Worm (Caenorhabditis elegans): ENCODE measurements around the gene clec-56.

clec-56 gene

DNA sequence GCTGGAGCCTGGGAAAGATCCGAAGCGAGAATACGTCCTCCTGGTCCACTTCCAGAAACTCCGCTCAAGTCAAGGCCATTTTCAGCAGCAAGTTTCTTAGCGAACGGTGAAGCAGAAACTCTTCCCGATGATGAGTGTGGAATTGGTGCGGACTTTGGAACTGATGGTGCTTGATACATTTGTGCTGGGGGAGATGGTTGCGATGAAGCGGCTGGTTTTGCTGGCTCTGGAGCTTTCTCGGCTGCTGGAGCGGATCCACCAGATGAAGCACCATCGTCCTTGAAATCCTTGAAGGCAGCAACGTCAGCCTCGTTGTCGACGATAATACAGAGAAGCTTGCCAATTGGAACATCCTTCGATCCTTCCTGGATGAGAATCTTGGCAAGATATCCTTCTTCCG lies 27.7 kb upstream of the clec-56 start:
- TF ChIP-seq unc-130 (tag; optimal IDR thresholded peaks at IDR 0.05) = no peak
- TF ChIP-seq fkh-4 (tag; optimal IDR thresholded peaks at IDR 0.05; ENCODE audit: borderline replicate concordance) = no peak
- no peak for TF ChIP-seq mdl-1 (tag; optimal IDR thresholded peaks at IDR 0.05)
- no peak for TF ChIP-seq sup-37 (GFP tag; optimal IDR thresholded peaks at IDR 0.05)
- no peak for TF ChIP-seq pag-3 (tag; optimal IDR thresholded peaks at IDR 0.05; ENCODE audit: borderline replicate concordance, insufficient read depth)
- no peak for TF ChIP-seq nhr-85 (tag)
- TF ChIP-seq grh-1 (GFP tag; IDR thresholded peaks at IDR 0.05) = no peak
- TF ChIP-seq unc-86 (tag; optimal IDR thresholded peaks at IDR 0.05) = no peak
- no peak for TF ChIP-seq ama-1 (optimal IDR thresholded peaks at IDR 0.05)
- TF ChIP-seq unc-98 (GFP tag; IDR thresholded peaks at IDR 0.05) = no peak
- TF ChIP-seq mef-2 (tag; optimal IDR thresholded peaks at IDR 0.05) = no peak
- no peak for TF ChIP-seq ces-1 (GFP tag; optimal IDR thresholded peaks at IDR 0.05)
- TF ChIP-seq nhr-12 (tag; optimal IDR thresholded peaks at IDR 0.05) = no peak
- TF ChIP-seq C04F5.9 (tag; optimal IDR thresholded peaks at IDR 0.05) = no peak
- no peak for TF ChIP-seq ceh-63 (GFP tag; optimal IDR thresholded peaks at IDR 0.05)
- TF ChIP-seq tlp-1 (tag; optimal IDR thresholded peaks at IDR 0.05) = no peak
- no peak for TF ChIP-seq fkh-10 (GFP tag; optimal IDR thresholded peaks at IDR 0.05)
- no peak for TF ChIP-seq nhr-19 (GFP tag; conservative IDR thresholded peaks at IDR 0.05)
- TF ChIP-seq egl-27 (tag; optimal IDR thresholded peaks at IDR 0.05) = no peak

DNA sequence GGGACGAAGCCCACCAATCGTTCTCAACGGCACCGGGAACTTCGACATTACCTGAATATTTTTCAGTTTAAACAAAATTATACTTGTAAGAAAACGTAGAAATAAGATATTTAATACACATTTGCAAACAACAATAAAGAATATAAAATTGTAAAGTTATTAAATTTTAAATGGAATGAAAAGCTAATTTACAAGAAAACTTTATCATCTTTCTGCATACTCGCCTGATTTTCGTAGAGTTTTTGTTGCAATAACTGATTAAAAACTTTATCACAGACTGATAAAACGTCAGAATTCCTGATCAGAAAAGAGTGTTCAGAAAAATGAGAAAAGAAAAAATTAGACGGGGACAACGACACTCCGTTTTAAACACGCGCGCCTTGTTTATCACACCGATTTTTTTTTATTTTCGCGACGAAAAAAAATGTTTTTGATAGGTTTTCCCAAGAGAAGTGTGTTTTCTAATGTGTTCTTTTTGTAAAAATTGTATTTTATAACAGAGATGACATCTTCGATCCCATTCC lies 26.9 kb upstream of the clec-56 start, which contains the start of the genes dlat-1 and fntb-1:
dlat-1 (minus strand) TSS at position 51 of the 524 bp plus-strand sequence.
fntb-1 (plus strand) TSS at position 412 of the 524 bp plus-strand sequence.
- no peak for TF ChIP-seq grh-1 (GFP tag; IDR thresholded peaks at IDR 0.05)
- no peak for TF ChIP-seq fos-1 (tag; optimal IDR thresholded peaks at IDR 0.05)
- TF ChIP-seq nhr-76 (tag; optimal IDR thresholded peaks at IDR 0.05) = no peak
- peak; percentile 18 for TF ChIP-seq snu-23 (GFP tag; optimal IDR thresholded peaks at IDR 0.05)
- no peak for TF ChIP-seq irx-1 (tag; optimal IDR thresholded peaks at IDR 0.05)
- no peak for TF ChIP-seq nhr-12 (tag; optimal IDR thresholded peaks at IDR 0.05)
- TF ChIP-seq tbx-2 (tag; optimal IDR thresholded peaks at IDR 0.05) = no peak
- TF ChIP-seq pax-3 (tag; optimal IDR thresholded peaks at IDR 0.05) = no peak
- TF ChIP-seq ztf-4 (tag; optimal IDR thresholded peaks at IDR 0.05) = no peak
- TF ChIP-seq rnt-1 (tag; optimal IDR thresholded peaks at IDR 0.05) = no peak
- no peak for TF ChIP-seq mdl-1 (tag; optimal IDR thresholded peaks at IDR 0.05)
- TF ChIP-seq mef-2 (tag; optimal IDR thresholded peaks at IDR 0.05) = no peak
- TF ChIP-seq elt-3 (tag; optimal IDR thresholded peaks at IDR 0.05) = peak in 1 of 6 experiments; percentile 9
- peak in 1 of 2 experiments; percentile 27 for TF ChIP-seq lsy-2 (tag; optimal IDR thresholded peaks at IDR 0.05)
- no peak for TF ChIP-seq ceh-88 (GFP tag; IDR thresholded peaks at IDR 0.05)
- no peak for TF ChIP-seq ces-1 (GFP tag; optimal IDR thresholded peaks at IDR 0.05)
- no peak for TF ChIP-seq fkh-4 (tag; optimal IDR thresholded peaks at IDR 0.05; ENCODE audit: borderline replicate concordance)
- TF ChIP-seq C16A3.4 (tag; optimal IDR thresholded peaks at IDR 0.05) = no peak
- no peak for TF ChIP-seq aha-1 (tag; optimal IDR thresholded peaks at IDR 0.05)
- peak; percentile 31 for TF ChIP-seq ama-1 (optimal IDR thresholded peaks at IDR 0.05)
- no peak for TF ChIP-seq mep-1 (tag; optimal IDR thresholded peaks at IDR 0.05)
- TF ChIP-seq unc-86 (tag; optimal IDR thresholded peaks at IDR 0.05) = no peak
- no peak for TF ChIP-seq egl-27 (tag; optimal IDR thresholded peaks at IDR 0.05)
- TF ChIP-seq hpl-2 (GFP tag; optimal IDR thresholded peaks at IDR 0.05) = no peak
- no peak for TF ChIP-seq unc-62 (GFP tag; optimal IDR thresholded peaks at IDR 0.05)
- TF ChIP-seq unc-98 (GFP tag; IDR thresholded peaks at IDR 0.05) = no peak
- no peak for TF ChIP-seq nhr-47 (tag; optimal IDR thresholded peaks at IDR 0.05)
- TF ChIP-seq lin-39 (tag; optimal IDR thresholded peaks at IDR 0.05) = no peak
- no peak for TF ChIP-seq nhr-85 (tag)
- no peak for TF ChIP-seq alr-1 (tag; optimal IDR thresholded peaks at IDR 0.05; ENCODE audit: borderline replicate concordance)
- no peak for TF ChIP-seq Y116A8C.19 (tag; optimal IDR thresholded peaks at IDR 0.05; ENCODE audit: borderline replicate concordance)
- TF ChIP-seq pqm-1 (tag; optimal IDR thresholded peaks at IDR 0.05) = peak; percentile 13
- TF ChIP-seq hlh-4 (tag; optimal IDR thresholded peaks at IDR 0.05) = no peak
- TF ChIP-seq sup-37 (GFP tag; optimal IDR thresholded peaks at IDR 0.05) = no peak
- TF ChIP-seq skn-1 (tag; optimal IDR thresholded peaks at IDR 0.05) = no peak
- no peak for TF ChIP-seq swsn-7 (tag; optimal IDR thresholded peaks at IDR 0.05)
- TF ChIP-seq nhr-28 (tag; optimal IDR thresholded peaks at IDR 0.05) = no peak
- no peak for TF ChIP-seq nhr-237 (tag; optimal IDR thresholded peaks at IDR 0.05)
- peak in 2 of 3 experiments; percentile 4 to 32 for TF ChIP-seq dpl-1 (GFP tag; optimal IDR thresholded peaks at IDR 0.05)
- no peak for TF ChIP-seq egl-13 (tag; optimal IDR thresholded peaks at IDR 0.05)
- peak; percentile 12 to 25 for TF ChIP-seq efl-1 (optimal IDR thresholded peaks at IDR 0.05)
- peak; percentile 20 to 90 for TF ChIP-seq efl-1 (GFP tag; optimal IDR thresholded peaks at IDR 0.05 in 1 of 2)
- TF ChIP-seq elt-2 (tag; optimal IDR thresholded peaks at IDR 0.05) = peak; percentile 70
- no peak for TF ChIP-seq F16B12.6 (tag; optimal IDR thresholded peaks at IDR 0.05)

Measured in whole organism, L1 larva.